Fruit fly (Drosophila melanogaster) whole organism, pupa: ENCODE data around the gene CG16965.

ENCODE experiments used
- CG10348 ChIP-seq: fragments of 200-800 bp; sonication (Bioruptor generic); IDR thresholded peaks from 2 replicates; pipeline ENCODE4 v1.3.6; 2022; ENCODE audit warnings: missing biosample characterization, missing genetic modification characterization
- CG12605 ChIP-seq: fragments of 200-800 bp; sonication (Bioruptor generic); IDR thresholded peaks from 2 replicates; pipeline ENCODE4 v1.3.6; 2022; ENCODE audit warnings: missing biosample characterization, missing genetic modification characterization
- CG14655 ChIP-seq: fragments of 200-800 bp; sonication (Bioruptor generic); optimal IDR thresholded peaks from 3 replicates; lab custom pipeline; 2017; ENCODE audit warnings: mild to moderate bottlenecking, missing biosample characterization, missing genetic modification reagents, missing genetic modification characterization
- CG15710 ChIP-seq: fragments of 200-800 bp; sonication (Bioruptor generic); optimal IDR thresholded peaks from 2 replicates; lab custom pipeline; 2018; ENCODE audit warnings: missing biosample characterization, mild to moderate bottlenecking, missing genetic modification characterization, moderate library complexity
- CG8159 ChIP-seq: fragments of 200-800 bp; sonication (Bioruptor generic); optimal IDR thresholded peaks from 3 replicates; lab custom pipeline; 2018; ENCODE audit warnings: missing biosample characterization, mild to moderate bottlenecking, missing genetic modification characterization, moderate library complexity
- EcR ChIP-seq: fragments of 200-800 bp; sonication (Bioruptor generic); optimal IDR thresholded peaks from 3 replicates; lab custom pipeline; 2019; ENCODE audit warnings: missing biosample characterization, missing genetic modification characterization, mild to moderate bottlenecking, moderate library complexity, missing genetic modification reagents
- Pif1A ChIP-seq: fragments of 200-800 bp; sonication (Bioruptor generic); optimal IDR thresholded peaks from 3 replicates; lab custom pipeline; 2016; ENCODE audit warnings: missing biosample characterization, missing genetic modification characterization
- Pif1B ChIP-seq: fragments of 200-800 bp; sonication (Bioruptor generic); optimal IDR thresholded peaks from 3 replicates; lab custom pipeline; 2016; ENCODE audit warnings: missing biosample characterization, missing genetic modification characterization
- fd96Ca ChIP-seq: fragments of 200-800 bp; sonication (Bioruptor generic); IDR thresholded peaks from 3 replicates; pipeline ENCODE4 v1.3.6; 2022; ENCODE audit warnings: missing biosample characterization, missing genetic modification characterization

- no peak for TF ChIP-seq CG10348
- no peak for TF ChIP-seq CG8159
- TF ChIP-seq CG14655 (GFP tag; lab: Kevin White, UChicago), result no peak
- TF ChIP-seq Pif1B (GFP tag; lab: Kevin White, UChicago), result no peak
- no peak for TF ChIP-seq CG15710 (tag; lab: Kevin White, UChicago)
- TF ChIP-seq CG12605 (GFP tag; lab: Robert Waterston, UW), result no peak
- no peak for TF ChIP-seq fd96Ca (GFP tag; lab: Robert Waterston, UW)
- no peak for TF ChIP-seq Pif1A (GFP tag; lab: Kevin White, UChicago)
- no peak for TF ChIP-seq EcR
These were observed 45.5 kb upstream of the CG16965 start, which contains the start of gene Or33b for dm6 chr2L:11935881-11936280.
